Fruit fly (Drosophila melanogaster): ENCODE data around the gene Agpat4.

DNA sequence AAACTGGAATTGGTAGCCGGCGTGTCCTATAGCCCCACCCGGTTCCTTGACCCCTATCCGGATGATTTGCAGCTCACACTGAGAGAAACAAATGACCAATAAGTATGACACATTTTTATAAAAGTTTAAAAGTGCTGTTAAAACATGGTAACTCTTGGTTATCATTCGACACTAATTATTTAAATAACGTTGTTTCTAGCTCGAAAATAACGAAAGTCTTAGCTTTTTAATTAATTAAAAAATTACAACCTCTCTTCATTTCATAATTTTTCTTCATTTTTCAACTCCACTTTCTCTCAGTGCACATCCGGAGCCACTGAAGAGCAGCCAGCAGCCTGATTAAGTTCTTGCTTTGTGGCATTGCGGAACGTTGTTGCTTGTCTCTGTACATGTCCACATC is 17.2 kb downstream of the Agpat4 start:
- TF ChIP-seq CG12768 (GFP tag; optimal IDR thresholded peaks at IDR 0.05) (no peak), CG5204 (GFP tag; optimal IDR thresholded peaks at IDR 0.05) (no peak)

Measured in whole organism, adult.